Worm (Caenorhabditis elegans) whole organism, L2 larva: ENCODE measurements around the gene fce-2.

Source experiments
- C34F6.9 ChIP-seq: fragments of 150-350 bp; optimal IDR thresholded peaks from 2 replicates; lab custom pipeline; 2014; ENCODE audit warnings: missing biosample characterization, missing genetic modification characterization
- F13H6.1 ChIP-seq: sonication (generic microtip); optimal IDR thresholded peaks from 2 replicates; lab custom pipeline; 2016; ENCODE audit warnings: missing genetic modification characterization, missing compliant biosample characterization
- R02D3.7 ChIP-seq: fragments of 150-350 bp; optimal IDR thresholded peaks from 2 replicates; lab custom pipeline; 2014; ENCODE audit warnings: missing biosample characterization, missing genetic modification characterization
- Y55F3AM.14 ChIP-seq: fragments of 200-800 bp; sonication (Bioruptor generic); optimal IDR thresholded peaks from 2 replicates; lab custom pipeline; 2018; ENCODE audit warnings: mild to moderate bottlenecking, missing genetic modification characterization, missing compliant biosample characterization
- ZK546.5 ChIP-seq: sonication (generic microtip); optimal IDR thresholded peaks from 2 replicates; lab custom pipeline; 2017; ENCODE audit warnings: missing biosample characterization, missing genetic modification characterization
- alr-1 ChIP-seq: fragments of 150-350 bp; optimal IDR thresholded peaks from 2 replicates; lab custom pipeline; 2014; ENCODE audit warnings: missing biosample characterization, missing genetic modification characterization
- aly-2 ChIP-seq: fragments of 150-350 bp; optimal IDR thresholded peaks from 2 replicates; lab custom pipeline; 2014; ENCODE audit warnings: missing biosample characterization, missing genetic modification characterization
- ama-1 ChIP-seq: fragments of 150-350 bp; optimal IDR thresholded peaks from 2 replicates; lab custom pipeline; 2018; ENCODE audit warnings: inconsistent platforms
- blmp-1 ChIP-seq: sonication (generic microtip); optimal IDR thresholded peaks from 2 replicates; lab custom pipeline; 2017; ENCODE audit warnings: missing genetic modification characterization, mild to moderate bottlenecking, missing compliant biosample characterization, antibody characterized with exemption, moderate library complexity; ENCODE audit not compliant: insufficient read depth
- ceh-16 ChIP-seq: fragments of 150-350 bp; optimal IDR thresholded peaks from 2 replicates; lab custom pipeline; 2014; ENCODE audit warnings: missing biosample characterization, missing genetic modification characterization
- ceh-82 ChIP-seq: fragments of 150-350 bp; optimal IDR thresholded peaks from 2 replicates; lab custom pipeline; 2014; ENCODE audit warnings: missing biosample characterization, missing genetic modification characterization
- crh-2 ChIP-seq: sonication (generic microtip); optimal IDR thresholded peaks from 2 replicates; lab custom pipeline; 2017; ENCODE audit warnings: missing biosample characterization, missing genetic modification characterization
- dmd-4 ChIP-seq: sonication (generic microtip); optimal IDR thresholded peaks from 2 replicates; lab custom pipeline; 2017; ENCODE audit warnings: missing biosample characterization, missing genetic modification characterization
- egl-27 ChIP-seq: sonication (generic microtip); optimal IDR thresholded peaks from 3 replicates; lab custom pipeline; 2017; ENCODE audit warnings: missing biosample characterization, missing genetic modification reagents, missing genetic modification characterization
- elt-3 ChIP-seq: sonication (generic microtip); optimal IDR thresholded peaks from 2 replicates; lab custom pipeline; 2017; ENCODE audit warnings: missing biosample characterization, missing genetic modification characterization
- fos-1 ChIP-seq: fragments of 150-350 bp; optimal IDR thresholded peaks from 2 replicates; lab custom pipeline; 2014; ENCODE audit warnings: missing biosample characterization, missing genetic modification characterization
- lin-11 ChIP-seq: fragments of 150-350 bp; sonication (generic microtip); optimal IDR thresholded peaks from 2 replicates; lab custom pipeline; 2014; ENCODE audit warnings: missing biosample characterization, missing genetic modification characterization, inconsistent platforms, mixed read lengths
- lin-13 ChIP-seq: fragments of 150-350 bp; optimal IDR thresholded peaks from 2 replicates; lab custom pipeline; 2014; ENCODE audit warnings: missing biosample characterization, missing genetic modification reagents, missing genetic modification characterization
- lsy-2 ChIP-seq, 2 experiments: fragments of 150-350 bp in 1 of 2; sonication (generic microtip) in 1 of 2; optimal IDR thresholded peaks; 2 replicates each; lab custom pipeline; 2014 to 2017; ENCODE audit warnings: missing biosample characterization in 2 of 2, missing genetic modification characterization in 2 of 2
- mab-5 ChIP-seq: fragments of 150-350 bp; optimal IDR thresholded peaks from 2 replicates; lab custom pipeline; 2014; ENCODE audit warnings: missing biosample characterization, missing genetic modification characterization
- mdl-1 ChIP-seq, 2 experiments: fragments of 150-350 bp in 1 of 2; sonication (generic microtip) in 1 of 2; optimal IDR thresholded peaks; 2 replicates each; lab custom pipeline; 2017; ENCODE audit warnings: missing biosample characterization in 2 of 2, missing genetic modification characterization in 2 of 2
- nhr-10 ChIP-seq: sonication (generic microtip); optimal IDR thresholded peaks from 2 replicates; lab custom pipeline; 2017; ENCODE audit warnings: missing biosample characterization, missing genetic modification characterization
- nhr-11 ChIP-seq: fragments of 150-350 bp; optimal IDR thresholded peaks from 2 replicates; lab custom pipeline; 2014; ENCODE audit warnings: missing biosample characterization, missing genetic modification characterization
- nhr-12 ChIP-seq: fragments of 150-350 bp; optimal IDR thresholded peaks from 2 replicates; lab custom pipeline; 2014; ENCODE audit warnings: missing biosample characterization, missing genetic modification characterization
- nhr-129 ChIP-seq: fragments of 150-350 bp; optimal IDR thresholded peaks from 2 replicates; lab custom pipeline; 2014; ENCODE audit warnings: missing biosample characterization, missing genetic modification characterization
- nhr-21 ChIP-seq: fragments of 150-350 bp; optimal IDR thresholded peaks from 2 replicates; lab custom pipeline; 2014; ENCODE audit warnings: missing biosample characterization, missing genetic modification characterization
- nhr-23 ChIP-seq: fragments of 150-350 bp; optimal IDR thresholded peaks from 2 replicates; lab custom pipeline; 2014; ENCODE audit warnings: missing biosample characterization, missing genetic modification reagents, missing genetic modification characterization
- nhr-237 ChIP-seq: fragments of 150-350 bp; optimal IDR thresholded peaks from 2 replicates; lab custom pipeline; 2014; ENCODE audit warnings: missing biosample characterization, missing genetic modification characterization
- nhr-25 ChIP-seq: fragments of 150-350 bp; sonication (generic microtip); optimal IDR thresholded peaks from 3 replicates; lab custom pipeline; 2014; ENCODE audit warnings: missing biosample characterization, missing genetic modification characterization
- nhr-6 ChIP-seq: fragments of 150-350 bp; optimal IDR thresholded peaks from 2 replicates; lab custom pipeline; 2014; ENCODE audit warnings: missing biosample characterization, missing genetic modification characterization
- nhr-77 ChIP-seq: fragments of 150-350 bp; optimal IDR thresholded peaks from 2 replicates; lab custom pipeline; 2014; ENCODE audit warnings: missing biosample characterization, missing genetic modification characterization
- peb-1 ChIP-seq: fragments of 150-350 bp; optimal IDR thresholded peaks from 2 replicates; lab custom pipeline; 2014; ENCODE audit warnings: missing biosample characterization, missing genetic modification characterization
- sem-4 ChIP-seq: fragments of 150-350 bp; optimal IDR thresholded peaks from 2 replicates; lab custom pipeline; 2014; ENCODE audit warnings: missing biosample characterization, missing genetic modification reagents, missing genetic modification characterization
- skn-1 ChIP-seq: sonication (generic microtip); optimal IDR thresholded peaks from 2 replicates; lab custom pipeline; 2017; ENCODE audit warnings: missing biosample characterization, missing genetic modification characterization
- sma-3 ChIP-seq: sonication (generic microtip); optimal IDR thresholded peaks from 2 replicates; lab custom pipeline; 2016; ENCODE audit warnings: missing genetic modification reagents, missing genetic modification characterization, missing compliant biosample characterization
- sma-9 ChIP-seq, 2 experiments: fragments of 150-350 bp in 1 of 2; sonication (generic microtip) in 1 of 2; optimal IDR thresholded peaks; 2 replicates each; lab custom pipeline; 2014 to 2016; ENCODE audit warnings: missing genetic modification characterization in 2 of 2, mild to moderate bottlenecking in 1 of 2, missing biosample characterization in 1 of 2, missing compliant biosample characterization in 1 of 2, missing genetic modification reagents in 1 of 2, moderate library complexity in 1 of 2
- snpc-4 ChIP-seq: fragments of 150-350 bp; optimal IDR thresholded peaks from 2 replicates; lab custom pipeline; 2014; ENCODE audit warnings: missing biosample characterization, missing genetic modification characterization
- unc-39 ChIP-seq: fragments of 150-350 bp; optimal IDR thresholded peaks from 2 replicates; lab custom pipeline; 2014; ENCODE audit warnings: missing biosample characterization, missing genetic modification characterization
- unc-55 ChIP-seq: fragments of 150-350 bp; sonication (generic microtip); optimal IDR thresholded peaks from 3 replicates; lab custom pipeline; 2014; ENCODE audit warnings: missing biosample characterization, missing genetic modification reagents, missing genetic modification characterization
- unc-62 ChIP-seq: fragments of 150-350 bp; optimal IDR thresholded peaks from 2 replicates; lab custom pipeline; 2014; ENCODE audit warnings: missing biosample characterization, missing genetic modification reagents, missing genetic modification characterization
- zag-1 ChIP-seq: fragments of 150-350 bp; optimal IDR thresholded peaks from 2 replicates; lab custom pipeline; 2014; ENCODE audit warnings: missing biosample characterization, missing genetic modification characterization
- ztf-1 ChIP-seq: fragments of 200-800 bp; sonication (Bioruptor generic); conservative IDR thresholded peaks from 2 replicates; pipeline ENCODE4 v1.3.6; 2022; ENCODE audit warnings: missing genetic modification characterization, missing compliant biosample characterization
- ztf-11 ChIP-seq: sonication (generic microtip); optimal IDR thresholded peaks from 2 replicates; lab custom pipeline; 2017; ENCODE audit warnings: missing biosample characterization, missing genetic modification characterization
- ztf-4 ChIP-seq: fragments of 150-350 bp; optimal IDR thresholded peaks from 2 replicates; lab custom pipeline; 2014; ENCODE audit warnings: missing biosample characterization, missing genetic modification characterization

The fce-2 gene

ce11 chrV:20475830-20476229 is 50.7 kb downstream of the fce-2 start, which contains the start of gene B0250.7:
Gene B0250.7 (minus strand): TSS chrV:20476061.
- TF ChIP-seq lsy-2 (tag; optimal IDR thresholded peaks at IDR 0.05; lab: Kevin White, UChicago), result peak in 1 of 2 experiments; percentile 19
- no peak for TF ChIP-seq nhr-21
- TF ChIP-seq, all 48 proteins: peak for 1

ce11 chrV:20476514-20476913 is 51.4 kb downstream of the fce-2 start:
- TF ChIP-seq blmp-1 (tag; lab: Kevin White, UChicago) (no peak), nhr-10 (tag; lab: Kevin White, UChicago) (no peak), ceh-16 (no peak), ZK546.5 (tag; lab: Kevin White, UChicago) (no peak), ceh-82 (tag; lab: Kevin White, UChicago) (no peak), egl-27 (tag; lab: Kevin White, UChicago) (no peak), lin-13 (GFP tag; lab: Kevin White, UChicago) (no peak), nhr-237 (no peak), mdl-1 (tag; optimal IDR thresholded peaks at IDR 0.05; lab: Kevin White, UChicago) (no peak), sma-9 (GFP tag; optimal IDR thresholded peaks at IDR 0.05; lab: Kevin White, UChicago) (no peak), sma-9 (tag; optimal IDR thresholded peaks at IDR 0.05; lab: Kevin White, UChicago) (no peak), mab-5 (tag; lab: Kevin White, UChicago) (no peak), nhr-6 (no peak), lin-11 (no peak), ztf-1 (GFP tag; lab: Robert Waterston, UW) (no peak), ama-1 (lab: Kevin White, UChicago) (no peak), aly-2 (tag; lab: Kevin White, UChicago) (no peak), F13H6.1 (tag; lab: Kevin White, UChicago) (no peak), skn-1 (no peak)
- TF ChIP-seq, all 48 proteins: peak for 0

ce11 chrV:20476981-20477380 is 51.9 kb downstream of the fce-2 start:
- no peak for TF ChIP-seq unc-39
- TF ChIP-seq dmd-4 (tag; lab: Kevin White, UChicago), result no peak
- no peak for TF ChIP-seq fos-1 (tag; lab: Kevin White, UChicago)
- no peak for TF ChIP-seq sem-4
- no peak for TF ChIP-seq mab-5 (tag; lab: Kevin White, UChicago)
- no peak for TF ChIP-seq nhr-10 (tag; lab: Kevin White, UChicago)
- TF ChIP-seq C34F6.9 (tag; lab: Kevin White, UChicago), result peak; percentile 5
- no peak for TF ChIP-seq blmp-1 (tag; lab: Kevin White, UChicago)
- no peak for TF ChIP-seq elt-3
- TF ChIP-seq lsy-2 (tag; optimal IDR thresholded peaks at IDR 0.05; lab: Kevin White, UChicago), result peak in 1 of 2 experiments; percentile 59
- peak; percentile 26 for TF ChIP-seq unc-55 (GFP tag; lab: Kevin White, UChicago)
- TF ChIP-seq nhr-25 (tag; lab: Kevin White, UChicago), result no peak
- no peak for TF ChIP-seq R02D3.7
- no peak for TF ChIP-seq nhr-129 (tag; lab: Kevin White, UChicago)

DNA sequence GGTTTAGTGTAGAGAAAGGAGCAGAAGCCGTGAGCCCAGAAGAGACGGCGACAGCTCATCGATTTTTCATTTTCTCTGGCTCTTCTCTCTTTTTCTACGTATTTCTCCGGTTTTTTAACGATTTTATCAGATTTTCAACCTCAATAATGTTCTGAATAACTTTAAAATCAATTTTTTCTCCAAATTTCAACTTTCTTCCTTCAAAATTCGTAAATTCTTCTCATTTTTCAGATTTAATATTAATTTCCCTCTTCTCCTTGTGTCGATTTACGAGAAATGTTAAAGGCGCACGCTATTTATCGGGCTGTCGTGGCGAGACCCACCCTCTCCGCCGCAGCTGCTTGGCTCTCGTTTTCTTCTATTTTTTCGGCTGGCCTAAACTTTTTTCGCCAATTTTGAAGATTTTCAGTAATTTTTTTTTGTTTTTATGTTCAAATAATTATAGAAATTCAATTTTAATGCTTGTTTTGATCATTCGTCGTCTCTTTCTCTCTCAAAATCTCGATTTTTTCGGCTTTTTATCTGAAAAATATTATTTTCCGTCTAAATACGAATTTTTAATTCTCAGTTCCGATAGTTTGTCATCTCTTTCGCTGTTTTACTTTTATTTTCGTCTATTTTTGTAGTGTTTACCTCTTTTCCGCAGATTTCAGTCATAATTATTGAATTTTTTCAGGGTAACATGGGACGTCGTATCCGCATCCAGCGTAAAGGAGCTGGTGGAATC is 54.1 kb downstream of the fce-2 start, which contains the start of the genes calf-1 and rpl-2:
Gene calf-1, minus strand, starts transcription at position 77 of the 727 bp plus-strand sequence.
Gene rpl-2, plus strand, starts transcription at position 677 of the 727 bp plus-strand sequence.
- no peak for TF ChIP-seq sma-9 (GFP tag; optimal IDR thresholded peaks at IDR 0.05; lab: Kevin White, UChicago)
- TF ChIP-seq sma-9 (tag; optimal IDR thresholded peaks at IDR 0.05; lab: Kevin White, UChicago), result no peak
- no peak for TF ChIP-seq ZK546.5 (tag; lab: Kevin White, UChicago)
- no peak for TF ChIP-seq ama-1 (lab: Kevin White, UChicago)
- no peak for TF ChIP-seq ceh-16
- TF ChIP-seq zag-1 (tag; lab: Kevin White, UChicago), result no peak
- no peak for TF ChIP-seq peb-1 (tag; lab: Kevin White, UChicago)
- no peak for TF ChIP-seq nhr-23 (tag; lab: Kevin White, UChicago)
- TF ChIP-seq elt-3, result no peak
- TF ChIP-seq nhr-129 (tag; lab: Kevin White, UChicago), result peak; percentile 48
- TF ChIP-seq snpc-4 (tag; lab: Kevin White, UChicago), result no peak
- no peak for TF ChIP-seq ztf-11 (tag; lab: Kevin White, UChicago)
- peak; percentile 9 for TF ChIP-seq sma-3 (GFP tag; lab: Kevin White, UChicago)
- TF ChIP-seq alr-1, result no peak
- no peak for TF ChIP-seq mdl-1 (tag; optimal IDR thresholded peaks at IDR 0.05; lab: Kevin White, UChicago)
- TF ChIP-seq nhr-10 (tag; lab: Kevin White, UChicago), result no peak
- no peak for TF ChIP-seq nhr-11 (tag; lab: Kevin White, UChicago)
- TF ChIP-seq aly-2 (tag; lab: Kevin White, UChicago), result no peak
- peak; percentile 45 for TF ChIP-seq nhr-25 (tag; lab: Kevin White, UChicago)
- TF ChIP-seq nhr-77, result no peak
- no peak for TF ChIP-seq crh-2 (tag; lab: Kevin White, UChicago)
- TF ChIP-seq unc-62 (GFP tag; lab: Kevin White, UChicago), result no peak
- no peak for TF ChIP-seq unc-39
- no peak for TF ChIP-seq egl-27 (tag; lab: Kevin White, UChicago)
- TF ChIP-seq ztf-4 (tag; lab: Kevin White, UChicago), result no peak
- TF ChIP-seq F13H6.1 (tag; lab: Kevin White, UChicago), result peak; percentile 45
- peak; percentile 74 for TF ChIP-seq unc-55 (GFP tag; lab: Kevin White, UChicago)
- TF ChIP-seq sem-4, result peak; percentile 46
- TF ChIP-seq lin-11, result peak; percentile 24
- TF ChIP-seq dmd-4 (tag; lab: Kevin White, UChicago), result no peak
- TF ChIP-seq nhr-12 (tag; lab: Kevin White, UChicago), result no peak
- TF ChIP-seq Y55F3AM.14, result no peak
